Fruit fly (Drosophila melanogaster) whole organism: ENCODE measurements around the gene kek5.

ENCODE experiments used
- CG8478 ChIP-seq: fragments of >200 bp; optimal IDR thresholded peaks from 2 replicates; lab custom pipeline; 2018; ENCODE audit warnings: inconsistent platforms
- EcR ChIP-seq, 2 experiments: fragments of >200 bp; optimal IDR thresholded peaks; 2 replicates each; lab custom pipeline; 2017; ENCODE audit warnings: missing biosample characterization in 2 of 2, missing genetic modification characterization in 2 of 2, missing genetic modification reagents in 2 of 2
- pan ChIP-seq: fragments of >200 bp; optimal IDR thresholded peaks from 2 replicates; lab custom pipeline; 2017
- psq ChIP-seq: fragments of >200 bp; optimal IDR thresholded peaks from 2 replicates; lab custom pipeline; 2017
- usp ChIP-seq: fragments of >200 bp; optimal IDR thresholded peaks from 2 replicates; lab custom pipeline; 2017; ENCODE audit warnings: missing biosample characterization, missing genetic modification characterization, mixed read lengths

DNA sequence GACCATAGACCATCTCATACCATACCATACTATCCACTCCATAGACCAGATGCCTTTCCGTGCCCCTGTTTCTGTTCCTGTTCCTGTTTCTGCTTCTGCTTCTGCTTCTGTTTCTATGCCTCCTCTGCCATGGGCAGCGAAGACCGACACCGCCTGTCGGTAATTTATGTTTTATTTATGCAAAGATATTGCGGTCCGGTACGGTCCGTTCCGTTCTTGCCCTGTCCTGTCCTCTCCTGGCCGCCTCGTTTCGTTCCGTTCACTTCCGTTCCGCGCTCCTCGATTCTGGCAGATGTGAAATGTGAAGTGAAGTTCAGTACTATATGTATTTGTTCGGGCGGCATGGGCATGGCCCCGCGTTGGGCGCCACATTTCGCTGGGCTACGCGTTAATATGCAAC, 76.3 kb downstream of the kek5 start:
- TF ChIP-seq pan (lab: Kevin White, UChicago) (no peak), usp (GFP tag; lab: Kevin White, UChicago) (no peak), psq (lab: Kevin White, UChicago) (no peak), CG8478 (no peak), EcR (GFP tag; optimal IDR thresholded peaks at IDR 0.05; lab: Kevin White, UChicago) (no peak)
